Worm (Caenorhabditis elegans): ENCODE data around the gene abts-2.

The abts-2 gene

DNA sequence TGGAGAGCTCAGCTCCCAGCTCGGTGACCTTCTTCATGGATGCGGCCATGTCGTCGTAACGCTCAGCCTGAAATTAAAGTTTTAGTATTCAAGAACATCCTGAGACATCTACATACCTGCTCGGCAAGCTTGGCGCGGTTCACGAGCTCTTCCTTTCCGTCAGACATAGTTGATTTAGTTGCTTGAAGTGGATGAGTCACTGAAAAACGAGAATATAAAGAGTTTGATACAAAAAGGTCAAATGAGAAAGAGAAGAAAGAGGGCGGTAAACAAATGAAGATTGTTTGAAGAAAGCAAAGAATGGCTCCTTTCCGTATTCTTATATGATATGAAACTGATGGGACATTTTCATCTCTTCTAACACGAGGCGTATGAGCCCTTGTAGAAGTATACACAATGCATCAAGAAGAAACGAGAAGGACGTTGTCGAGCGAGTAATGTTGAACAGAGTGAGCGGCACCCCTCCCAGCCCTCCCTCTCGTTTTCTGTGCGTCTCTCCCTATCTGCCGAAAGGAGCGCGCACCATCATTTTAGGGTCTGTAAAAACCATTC lies 19.8 kb downstream of the abts-2 start, which contains the start of gene ftt-2:
Gene ftt-2, minus strand, starts transcription at position 206 of the 552 bp plus-strand sequence.
- no peak for TF ChIP-seq nfya-1 (tag; optimal IDR thresholded peaks at IDR 0.05; ENCODE audit: insufficient read depth)
- TF ChIP-seq ama-1 (optimal IDR thresholded peaks at IDR 0.05), result peak; percentile 80

DNA sequence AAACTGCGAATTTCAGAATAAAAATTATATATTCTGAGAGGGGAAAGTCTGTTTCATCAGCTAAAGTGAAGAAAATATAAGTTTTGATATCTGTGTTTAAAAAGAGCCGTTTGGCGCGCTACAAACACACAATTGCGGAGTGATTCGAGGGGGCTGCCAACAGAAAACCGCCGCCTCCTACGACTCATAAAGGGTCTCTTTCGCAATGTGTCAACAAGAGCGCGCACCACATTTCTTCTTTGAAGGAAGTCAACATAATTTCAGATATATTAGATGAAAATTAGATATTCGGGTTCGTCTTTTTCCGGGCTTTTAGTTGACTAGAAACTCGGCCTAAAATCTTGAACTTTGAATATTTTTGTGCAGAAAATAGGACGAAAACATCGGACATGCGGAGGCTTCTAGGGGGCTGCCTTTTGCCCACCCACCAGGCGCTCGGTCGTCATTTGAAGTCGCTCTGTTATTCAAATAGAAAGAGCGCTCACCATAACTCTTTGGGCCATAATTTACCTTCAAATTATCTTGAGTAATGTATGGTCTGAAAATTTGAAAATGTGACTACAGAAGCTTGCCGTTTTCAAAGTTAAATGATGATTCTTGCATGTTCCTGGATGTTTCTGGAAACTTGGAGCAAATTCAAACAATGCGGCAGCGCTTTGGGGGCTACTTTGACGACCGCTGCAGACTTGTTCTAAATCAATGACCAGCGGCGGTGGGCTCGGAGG lies 20.5 kb downstream of the abts-2 start:
- peak; percentile 6 for TF ChIP-seq nhr-12 (tag; optimal IDR thresholded peaks at IDR 0.05)
- TF ChIP-seq ama-1 (optimal IDR thresholded peaks at IDR 0.05), result no peak
- no peak for TF ChIP-seq nhr-237 (tag; optimal IDR thresholded peaks at IDR 0.05)
- peak; percentile 66 for TF ChIP-seq nfya-1 (tag; optimal IDR thresholded peaks at IDR 0.05; ENCODE audit: insufficient read depth)
- peak; percentile 96 for TF ChIP-seq lsy-12 (tag; optimal IDR thresholded peaks at IDR 0.05)
- no peak for TF ChIP-seq nhr-28 (tag; optimal IDR thresholded peaks at IDR 0.05)
- peak; percentile 74 for TF ChIP-seq ceh-82 (tag; optimal IDR thresholded peaks at IDR 0.05)
- peak; percentile 23 for TF ChIP-seq nhr-67 (tag; optimal IDR thresholded peaks at IDR 0.05)
- peak; percentile 99 for TF ChIP-seq sea-2 (GFP tag; optimal IDR thresholded peaks at IDR 0.05)
- peak; percentile 86 for TF ChIP-seq ztf-4 (tag; optimal IDR thresholded peaks at IDR 0.05)
- peak; percentile 34 for TF ChIP-seq aly-2 (tag; optimal IDR thresholded peaks at IDR 0.05)
- TF ChIP-seq snpc-4 (tag; optimal IDR thresholded peaks at IDR 0.05), result peak; percentile 61
- TF ChIP-seq jun-1 (tag; optimal IDR thresholded peaks at IDR 0.05), result peak; percentile 84
- TF ChIP-seq ZK546.5 (tag; optimal IDR thresholded peaks at IDR 0.05), result peak; percentile 41
- TF ChIP-seq lin-39 (tag; optimal IDR thresholded peaks at IDR 0.05), result peak; percentile 72
- TF ChIP-seq pqm-1 (tag; optimal IDR thresholded peaks at IDR 0.05), result peak; percentile 58
- TF ChIP-seq fkh-2 (tag; optimal IDR thresholded peaks at IDR 0.05), result no peak
- TF ChIP-seq nhr-23 (tag; optimal IDR thresholded peaks at IDR 0.05), result peak; percentile 86
- peak; percentile 8 for TF ChIP-seq mdl-1 (tag; optimal IDR thresholded peaks at IDR 0.05)
- peak; percentile 93 for TF ChIP-seq nhr-11 (tag; optimal IDR thresholded peaks at IDR 0.05)
- no peak for TF ChIP-seq skn-1 (tag; optimal IDR thresholded peaks at IDR 0.05)
- TF ChIP-seq unc-39 (tag; optimal IDR thresholded peaks at IDR 0.05), result no peak
- TF ChIP-seq daf-12 (tag; optimal IDR thresholded peaks at IDR 0.05), result peak; percentile 59
- TF ChIP-seq nhr-77 (tag; optimal IDR thresholded peaks at IDR 0.05), result peak; percentile 82
- TF ChIP-seq egl-27 (tag; optimal IDR thresholded peaks at IDR 0.05), result no peak
- TF ChIP-seq hmg-11 (tag; optimal IDR thresholded peaks at IDR 0.05), result peak; percentile 72
- TF ChIP-seq nhr-25 (tag; optimal IDR thresholded peaks at IDR 0.05), result peak; percentile 72
- no peak for TF ChIP-seq ceh-16 (tag; optimal IDR thresholded peaks at IDR 0.05)
- peak; percentile 87 to 93 for TF ChIP-seq eor-1 (tag; optimal IDR thresholded peaks at IDR 0.05)
- peak; percentile 82 for TF ChIP-seq R02D3.7 (tag; optimal IDR thresholded peaks at IDR 0.05)
- peak; percentile 45 for TF ChIP-seq egl-5 (tag; optimal IDR thresholded peaks at IDR 0.05)
- peak; percentile 10 for TF ChIP-seq ztf-11 (tag; optimal IDR thresholded peaks at IDR 0.05)
- TF ChIP-seq unc-62 (GFP tag; optimal IDR thresholded peaks at IDR 0.05), result no peak
- TF ChIP-seq elt-2 (tag; optimal IDR thresholded peaks at IDR 0.05), result peak; percentile 90
- TF ChIP-seq pha-4 (tag; optimal IDR thresholded peaks at IDR 0.05), result peak; percentile 63
- TF ChIP-seq lin-15B (tag; optimal IDR thresholded peaks at IDR 0.05), result peak; percentile 32
- peak; percentile 79 for TF ChIP-seq ceh-9 (tag; optimal IDR thresholded peaks at IDR 0.05)
- peak in 1 of 3 experiments; percentile 95 for TF ChIP-seq elt-3 (tag; optimal IDR thresholded peaks at IDR 0.05)
- TF ChIP-seq fos-1 (tag; optimal IDR thresholded peaks at IDR 0.05), result peak; percentile 81
- peak; percentile 76 for TF ChIP-seq zag-1 (tag; optimal IDR thresholded peaks at IDR 0.05)
- peak; percentile 43 for TF ChIP-seq mml-1 (tag; optimal IDR thresholded peaks at IDR 0.05)
- peak; percentile 79 for TF ChIP-seq nhr-43 (tag; optimal IDR thresholded peaks at IDR 0.05; ENCODE audit: poor library complexity, severe bottlenecking)
- TF ChIP-seq elt-1 (tag; optimal IDR thresholded peaks at IDR 0.05), result peak; percentile 74
- peak; percentile 37 for TF ChIP-seq fkh-10 (GFP tag; optimal IDR thresholded peaks at IDR 0.05)
- peak; percentile 84 for TF ChIP-seq nhr-76 (tag; optimal IDR thresholded peaks at IDR 0.05)
- peak; percentile 78 for TF ChIP-seq ceh-28 (tag; optimal IDR thresholded peaks at IDR 0.05)
- TF ChIP-seq tbx-2 (tag; optimal IDR thresholded peaks at IDR 0.05), result peak; percentile 93
